In genomic region chrX:14495075-14495474, ce11 we compare ENCODE assay signal across 5 worm cellular contexts.
TF ChIP-seq lines count a peak whose summit lies in the region.

No protein-coding gene starts in this region.

TF ChIP-seq in whole organism, L1 larva, 84 proteins besides CTCF, POLR2A, EP300 and RAD21:
- TF ChIP-seq vab-15 (tag; optimal IDR thresholded peaks at IDR 0.05; lab: Kevin White, UChicago): no peak
- no peak for TF ChIP-seq fkh-10 (GFP tag; optimal IDR thresholded peaks at IDR 0.05; lab: Kevin White, UChicago)
- TF ChIP-seq lin-14 (GFP tag; optimal IDR thresholded peaks at IDR 0.05; lab: Kevin White, UChicago): peak; percentile 73
- TF ChIP-seq C34B4.2 (tag; optimal IDR thresholded peaks at IDR 0.05; lab: Kevin White, UChicago): no peak
- TF ChIP-seq skn-1 (tag; optimal IDR thresholded peaks at IDR 0.05; lab: Kevin White, UChicago): no peak
- TF ChIP-seq nhr-20 (tag; optimal IDR thresholded peaks at IDR 0.05; lab: Kevin White, UChicago): no peak
- TF ChIP-seq alr-1 (tag; optimal IDR thresholded peaks at IDR 0.05; lab: Kevin White, UChicago; ENCODE audit: borderline replicate concordance): no peak
- no peak for TF ChIP-seq nhr-237 (tag; optimal IDR thresholded peaks at IDR 0.05; lab: Kevin White, UChicago)
- TF ChIP-seq nhr-76 (tag; optimal IDR thresholded peaks at IDR 0.05; lab: Kevin White, UChicago): no peak
- no peak for TF ChIP-seq elt-2 (tag; optimal IDR thresholded peaks at IDR 0.05; lab: Kevin White, UChicago)
- TF ChIP-seq rnt-1 (tag; optimal IDR thresholded peaks at IDR 0.05; lab: Kevin White, UChicago): peak; percentile 16
- no peak for TF ChIP-seq nhr-47 (tag; optimal IDR thresholded peaks at IDR 0.05; lab: Kevin White, UChicago)

TF ChIP-seq in whole organism, L2 larva, 48 proteins besides CTCF, POLR2A, EP300 and RAD21:
- TF ChIP-seq ama-1 (optimal IDR thresholded peaks at IDR 0.05; lab: Kevin White, UChicago) (no peak), C34F6.9 (tag; optimal IDR thresholded peaks at IDR 0.05; lab: Kevin White, UChicago) (peak; percentile 7), nhr-129 (tag; optimal IDR thresholded peaks at IDR 0.05; lab: Kevin White, UChicago) (peak; percentile 15)

TF ChIP-seq in whole organism, L3 larva, 47 proteins besides CTCF, POLR2A, EP300 and RAD21:
- TF ChIP-seq snpc-4 (tag; optimal IDR thresholded peaks at IDR 0.05; lab: Kevin White, UChicago) (no peak), lin-39 (tag; optimal IDR thresholded peaks at IDR 0.05; lab: Kevin White, UChicago) (peak; percentile 61), egl-5 (tag; optimal IDR thresholded peaks at IDR 0.05; lab: Kevin White, UChicago) (no peak), nfya-1 (tag; optimal IDR thresholded peaks at IDR 0.05; lab: Kevin White, UChicago; ENCODE audit: insufficient read depth) (peak; percentile 9), ceh-28 (tag; optimal IDR thresholded peaks at IDR 0.05; lab: Kevin White, UChicago) (no peak), fos-1 (tag; optimal IDR thresholded peaks at IDR 0.05; lab: Kevin White, UChicago) (no peak), fkh-2 (tag; optimal IDR thresholded peaks at IDR 0.05; lab: Kevin White, UChicago) (no peak), nhr-23 (tag; optimal IDR thresholded peaks at IDR 0.05; lab: Kevin White, UChicago) (no peak), ceh-82 (tag; optimal IDR thresholded peaks at IDR 0.05; lab: Kevin White, UChicago) (no peak), mml-1 (tag; optimal IDR thresholded peaks at IDR 0.05; lab: Kevin White, UChicago) (no peak), sea-2 (GFP tag; optimal IDR thresholded peaks at IDR 0.05; lab: Kevin White, UChicago) (no peak), tbx-2 (tag; optimal IDR thresholded peaks at IDR 0.05; lab: Kevin White, UChicago) (no peak), elt-1 (tag; optimal IDR thresholded peaks at IDR 0.05; lab: Kevin White, UChicago) (no peak), daf-12 (tag; optimal IDR thresholded peaks at IDR 0.05; lab: Kevin White, UChicago) (no peak), zag-1 (tag; optimal IDR thresholded peaks at IDR 0.05; lab: Kevin White, UChicago) (no peak), pha-4 (tag; optimal IDR thresholded peaks at IDR 0.05; lab: Kevin White, UChicago) (peak; percentile 41), fkh-10 (GFP tag; optimal IDR thresholded peaks at IDR 0.05; lab: Kevin White, UChicago) (no peak), nhr-25 (tag; optimal IDR thresholded peaks at IDR 0.05; lab: Kevin White, UChicago) (no peak), unc-39 (tag; optimal IDR thresholded peaks at IDR 0.05; lab: Kevin White, UChicago) (no peak), ceh-9 (tag; optimal IDR thresholded peaks at IDR 0.05; lab: Kevin White, UChicago) (no peak), nhr-28 (tag; optimal IDR thresholded peaks at IDR 0.05; lab: Kevin White, UChicago) (no peak)

TF ChIP-seq in whole organism, L4 larva, 104 proteins besides CTCF, POLR2A, EP300 and RAD21:
- peak; percentile 20 for TF ChIP-seq hlh-30 (tag; optimal IDR thresholded peaks at IDR 0.05; lab: Kevin White, UChicago; ENCODE audit: insufficient read depth)
- TF ChIP-seq hif-1 (tag; optimal IDR thresholded peaks at IDR 0.05; lab: Kevin White, UChicago): peak in 1 of 2 experiments; percentile 82
- peak; percentile 81 for TF ChIP-seq aha-1 (tag; lab: Kevin White, UChicago)
- no peak for TF ChIP-seq F37D6.2 (tag; optimal IDR thresholded peaks at IDR 0.05; lab: Kevin White, UChicago)

TF ChIP-seq in whole organism, young adult, 124 proteins besides CTCF, POLR2A, EP300 and RAD21:
- no peak for TF ChIP-seq madf-3 (GFP tag; IDR thresholded peaks at IDR 0.05; lab: Robert Waterston, UW)
- TF ChIP-seq egl-18 (GFP tag; IDR thresholded peaks at IDR 0.05; lab: Robert Waterston, UW): 0 out of 2 replicates have a peak, but pooled peaks have one; percentile 6
- TF ChIP-seq hmg-20 (GFP tag; IDR thresholded peaks at IDR 0.05; lab: Robert Waterston, UW): no peak
